Fruit fly (Drosophila melanogaster) whole organism, embryonic: ENCODE measurements around the gene D.

Experiments
- CG11560 ChIP-seq: fragments of 200-800 bp; sonication (Bioruptor generic); IDR thresholded peaks from 3 replicates; pipeline ENCODE4 v1.3.6; 2022; ENCODE audit warnings: missing biosample characterization, missing genetic modification characterization
- CG1832 ChIP-seq: fragments of 200-800 bp; sonication (Bioruptor generic); optimal IDR thresholded peaks from 2 replicates; lab custom pipeline; 2017; ENCODE audit warnings: missing biosample characterization, mild to moderate bottlenecking, missing genetic modification characterization, inconsistent platforms
- CG18599 ChIP-seq: fragments of 200-800 bp; sonication (Bioruptor generic); optimal IDR thresholded peaks from 3 replicates; lab custom pipeline; 2017; ENCODE audit warnings: missing biosample characterization, missing genetic modification characterization, mild to moderate bottlenecking, moderate library complexity, missing genetic modification reagents
- CG42726 ChIP-seq: fragments of 200-800 bp; sonication (Bioruptor generic); IDR thresholded peaks from 2 replicates; pipeline ENCODE4 v1.3.6; 2022; ENCODE audit warnings: missing biosample characterization, missing genetic modification characterization; ENCODE audit not compliant: partially characterized antibody
- CG4328 ChIP-seq: fragments of 200-800 bp; sonication (Bioruptor generic); optimal IDR thresholded peaks from 3 replicates; lab custom pipeline; 2017; ENCODE audit warnings: missing biosample characterization, missing genetic modification reagents, missing genetic modification characterization
- HLH4C ChIP-seq: fragments of 200-800 bp; sonication (Bioruptor generic); IDR thresholded peaks from 3 replicates; pipeline ENCODE4 v1.3.6; 2022; ENCODE audit warnings: missing biosample characterization, missing genetic modification characterization; ENCODE audit not compliant: partially characterized antibody
- peb ChIP-seq: fragments of 200-800 bp; sonication (Bioruptor generic); IDR thresholded peaks from 2 replicates; pipeline ENCODE4 v1.3.6; 2022; ENCODE audit warnings: missing biosample characterization, missing genetic modification characterization
- pho ChIP-seq: fragments of 200-800 bp; sonication (Bioruptor generic); optimal IDR thresholded peaks from 2 replicates; lab custom pipeline; 2016; ENCODE audit warnings: missing biosample characterization, missing genetic modification characterization
- zen2 ChIP-seq: fragments of 200-800 bp; sonication (Bioruptor generic); IDR thresholded peaks from 3 replicates; pipeline ENCODE4 v1.3.6; 2022; ENCODE audit warnings: missing biosample characterization, missing genetic modification characterization; ENCODE audit not compliant: partially characterized antibody
- zf30C ChIP-seq: fragments of 200-800 bp; sonication (Bioruptor generic); optimal IDR thresholded peaks from 3 replicates; lab custom pipeline; 2018; ENCODE audit warnings: missing biosample characterization, mild to moderate bottlenecking, missing genetic modification characterization

DNA sequence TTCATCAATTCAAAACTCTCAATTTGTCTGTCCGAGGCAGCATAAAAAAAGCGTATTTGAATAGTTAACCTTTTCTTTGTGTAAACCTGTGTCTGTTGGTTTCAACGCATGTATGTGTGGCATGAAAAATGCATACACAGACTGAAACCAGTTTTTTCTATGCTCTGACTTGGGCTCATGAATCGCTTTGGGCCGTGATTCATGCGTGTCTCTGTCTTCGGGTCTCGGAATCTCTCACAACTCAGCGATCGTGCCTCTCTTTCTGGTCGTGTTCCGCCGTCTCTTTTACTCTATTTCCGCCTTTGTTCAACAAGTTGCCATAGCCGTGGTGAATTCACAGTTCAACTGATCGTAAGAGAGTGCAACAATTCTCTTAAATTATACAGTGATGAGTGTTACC lies 22.5 kb upstream of the D start:
- no peak for TF ChIP-seq pho (GFP tag; lab: Kevin White, UChicago)
- TF ChIP-seq zf30C = no peak
- no peak; the same call in 2 of the 3 replicates for TF ChIP-seq HLH4C (GFP tag; lab: Robert Waterston, UW)
- TF ChIP-seq CG18599 = no peak
- TF ChIP-seq CG1832 = no peak
- TF ChIP-seq zen2 = no peak
- no peak for TF ChIP-seq CG11560 (tag; lab: Robert Waterston, UW)
- no peak for TF ChIP-seq peb (GFP tag; lab: Robert Waterston, UW)
- TF ChIP-seq CG42726 = no peak
- no peak for TF ChIP-seq CG4328 (GFP tag; lab: Kevin White, UChicago)
